Fruit fly (Drosophila melanogaster): ENCODE measurements around the gene CG8677.

Gene CG8677

dm6 chr2L:21221114-21221578 lies at the start of gene CG8677:
Gene CG8677, plus strand, starts transcription at chr2L:21221312.
- TF ChIP-seq pan (optimal IDR thresholded peaks at IDR 0.05), result no peak
- TF ChIP-seq N (GFP tag; optimal IDR thresholded peaks at IDR 0.05), result no peak
- no peak for TF ChIP-seq Rel (GFP tag; optimal IDR thresholded peaks at IDR 0.05)
- TF ChIP-seq Rel (tag; optimal IDR thresholded peaks at IDR 0.05), result peak; percentile 72
- no peak for TF ChIP-seq GATAd (GFP tag; optimal IDR thresholded peaks at IDR 0.05)
- no peak for TF ChIP-seq fru (GFP tag; optimal IDR thresholded peaks at IDR 0.05)
- no peak for TF ChIP-seq sv (GFP tag; optimal IDR thresholded peaks at IDR 0.05)
- no peak for TF ChIP-seq HLH106 (tag; optimal IDR thresholded peaks at IDR 0.05)

dm6 chr2L:21172922-21173321 lies 48.2 kb upstream of the CG8677 start, which contains the start of gene CG31627:
Gene CG31627, plus strand, starts transcription at chr2L:21173222.
- TF ChIP-seq CrebA (GFP tag; optimal IDR thresholded peaks at IDR 0.05; ENCODE audit: borderline replicate concordance) (no peak), sv (GFP tag; optimal IDR thresholded peaks at IDR 0.05) (no peak), woc (GFP tag; optimal IDR thresholded peaks at IDR 0.05) (no peak), h (GFP tag; optimal IDR thresholded peaks at IDR 0.05) (no peak), Hr83 (GFP tag; optimal IDR thresholded peaks at IDR 0.05; ENCODE audit: poor library complexity, severe bottlenecking) (no peak), N (GFP tag; optimal IDR thresholded peaks at IDR 0.05) (no peak), dsf (GFP tag; optimal IDR thresholded peaks at IDR 0.05; ENCODE audit: borderline replicate concordance) (no peak), Sp1 (GFP tag; optimal IDR thresholded peaks at IDR 0.05) (no peak), Dfd (GFP tag; optimal IDR thresholded peaks at IDR 0.05) (no peak)

dm6 chr2L:21178436-21179216 lies 42.5 kb upstream of the CG8677 start:
- no peak for TF ChIP-seq brk (GFP tag; optimal IDR thresholded peaks at IDR 0.05)
- no peak for TF ChIP-seq Rel (GFP tag; optimal IDR thresholded peaks at IDR 0.05)
- no peak for TF ChIP-seq Rel (tag; optimal IDR thresholded peaks at IDR 0.05)
- no peak for TF ChIP-seq CG32264 (GFP tag; optimal IDR thresholded peaks at IDR 0.05)
- no peak for TF ChIP-seq sv (GFP tag; optimal IDR thresholded peaks at IDR 0.05)
- no peak for TF ChIP-seq CrebA (GFP tag; optimal IDR thresholded peaks at IDR 0.05; ENCODE audit: borderline replicate concordance)
- TF ChIP-seq foxo (GFP tag; optimal IDR thresholded peaks at IDR 0.05), result no peak
- peak; percentile 65 for TF ChIP-seq Vsx2 (GFP tag; optimal IDR thresholded peaks at IDR 0.05; ENCODE audit: partially characterized antibody)
- TF ChIP-seq h (GFP tag; optimal IDR thresholded peaks at IDR 0.05), result no peak
- no peak for TF ChIP-seq CG9705 (GFP tag; optimal IDR thresholded peaks at IDR 0.05)
- peak; percentile 51 for TF ChIP-seq psq (GFP tag; optimal IDR thresholded peaks at IDR 0.05)
- no peak for TF ChIP-seq Myc (optimal IDR thresholded peaks at IDR 0.05)
- TF ChIP-seq Hr83 (GFP tag; optimal IDR thresholded peaks at IDR 0.05; ENCODE audit: poor library complexity, severe bottlenecking), result no peak
- no peak for TF ChIP-seq dsf (GFP tag; optimal IDR thresholded peaks at IDR 0.05; ENCODE audit: borderline replicate concordance)
- no peak for TF ChIP-seq Jra (GFP tag; optimal IDR thresholded peaks at IDR 0.05)
- TF ChIP-seq rgr (GFP tag; optimal IDR thresholded peaks at IDR 0.05), result no peak

- TF ChIP-seq Rel (GFP tag; optimal IDR thresholded peaks at IDR 0.05), result no peak
- TF ChIP-seq Rel (tag; optimal IDR thresholded peaks at IDR 0.05), result peak; percentile 67
- TF ChIP-seq Myc (optimal IDR thresholded peaks at IDR 0.05), result no peak
- no peak for TF ChIP-seq psq (GFP tag; optimal IDR thresholded peaks at IDR 0.05)
Observed at dm6 chr2L:21179217-21179520, 41.9 kb upstream of the CG8677 start.

dm6 chr2L:21179615-21180031 lies 41.5 kb upstream of the CG8677 start, which contains the start of the genes bur and Mcm10:
Gene bur, minus strand, starts transcription at chr2L:21179683.
Gene Mcm10, plus strand, starts transcription at chr2L:21179933.
- TF ChIP-seq rgr (GFP tag; optimal IDR thresholded peaks at IDR 0.05) (no peak), brk (GFP tag; optimal IDR thresholded peaks at IDR 0.05) (no peak), foxo (GFP tag; optimal IDR thresholded peaks at IDR 0.05) (no peak), sage (GFP tag; optimal IDR thresholded peaks at IDR 0.05) (peak; percentile 33), Hr78 (GFP tag; optimal IDR thresholded peaks at IDR 0.05) (no peak), h (GFP tag; optimal IDR thresholded peaks at IDR 0.05) (no peak), Jra (GFP tag; optimal IDR thresholded peaks at IDR 0.05) (no peak), sv (GFP tag; optimal IDR thresholded peaks at IDR 0.05) (no peak), CG32264 (GFP tag; optimal IDR thresholded peaks at IDR 0.05) (no peak), HLH106 (tag; optimal IDR thresholded peaks at IDR 0.05) (peak; percentile 7), ey (GFP tag; optimal IDR thresholded peaks at IDR 0.05) (no peak), tai (GFP tag; optimal IDR thresholded peaks at IDR 0.05) (no peak), psq (GFP tag; optimal IDR thresholded peaks at IDR 0.05) (no peak), br (GFP tag; optimal IDR thresholded peaks at IDR 0.05) (no peak), OdsH (GFP tag; optimal IDR thresholded peaks at IDR 0.05) (no peak)
